Fruit fly (Drosophila melanogaster) whole organism, embryonic: ENCODE data around the gene CG8149.

Experiments used
- ATbp ChIP-seq: fragments of 200-800 bp; sonication (Bioruptor generic); optimal IDR thresholded peaks from 2 replicates; lab custom pipeline; 2017; ENCODE audit warnings: missing biosample characterization, mild to moderate bottlenecking, missing genetic modification characterization, missing genetic modification reagents
- Atf3 ChIP-seq: fragments of 200-800 bp; sonication (Bioruptor generic); optimal IDR thresholded peaks from 3 replicates; lab custom pipeline; 2016; ENCODE audit warnings: missing biosample characterization, missing genetic modification characterization
- Atf6 ChIP-seq: fragments of 200-800 bp; sonication (Bioruptor generic); IDR thresholded peaks from 2 replicates; pipeline ENCODE4 v1.3.6; 2022; ENCODE audit warnings: missing biosample characterization, missing genetic modification characterization
- CG10209 ChIP-seq: fragments of 200-800 bp; sonication (Bioruptor generic); optimal IDR thresholded peaks from 3 replicates; lab custom pipeline; 2017; ENCODE audit warnings: missing biosample characterization, mild to moderate bottlenecking, missing genetic modification characterization, missing genetic modification reagents
- CG10321 ChIP-seq: fragments of 200-800 bp; sonication (Bioruptor generic); IDR thresholded peaks from 2 replicates; pipeline ENCODE4 v1.3.6; 2022; ENCODE audit warnings: missing biosample characterization, missing genetic modification characterization
- CG10959 ChIP-seq: fragments of 200-800 bp; sonication (Bioruptor generic); IDR thresholded peaks from 2 replicates; pipeline ENCODE4 v1.3.6; 2022; ENCODE audit warnings: missing biosample characterization, missing genetic modification characterization
- CG11723 ChIP-seq: fragments of 200-800 bp; sonication (Bioruptor generic); optimal IDR thresholded peaks from 2 replicates; lab custom pipeline; 2017; ENCODE audit warnings: missing biosample characterization, mild to moderate bottlenecking, missing genetic modification characterization
- CG13775 ChIP-seq: fragments of 200-800 bp; sonication (Bioruptor generic); optimal IDR thresholded peaks from 3 replicates; lab custom pipeline; 2017; ENCODE audit warnings: missing biosample characterization, mild to moderate bottlenecking, missing genetic modification characterization
- CG14050 ChIP-seq: fragments of 200-800 bp; sonication (Bioruptor generic); IDR thresholded peaks from 3 replicates; pipeline ENCODE4 v1.3.6; 2022; ENCODE audit warnings: missing biosample characterization, missing genetic modification characterization
- CG15514 ChIP-seq: fragments of 200-800 bp; sonication (Bioruptor generic); optimal IDR thresholded peaks from 3 replicates; lab custom pipeline; 2017; ENCODE audit warnings: missing biosample characterization, missing genetic modification characterization, mild to moderate bottlenecking, moderate library complexity, missing genetic modification reagents
- CG17912 ChIP-seq: fragments of 200-800 bp; sonication (Bioruptor generic); optimal IDR thresholded peaks from 2 replicates; lab custom pipeline; 2018; ENCODE audit warnings: missing biosample characterization, mild to moderate bottlenecking, missing genetic modification characterization
- CG18011 ChIP-seq: fragments of 200-800 bp; sonication (Bioruptor generic); optimal IDR thresholded peaks from 2 replicates; lab custom pipeline; 2017; ENCODE audit warnings: missing biosample characterization, missing genetic modification characterization, mild to moderate bottlenecking, moderate library complexity, missing genotype
- CG18764 ChIP-seq: fragments of 200-800 bp; sonication (Bioruptor generic); optimal IDR thresholded peaks from 3 replicates; lab custom pipeline; 2016; ENCODE audit warnings: missing biosample characterization, missing genetic modification characterization
- CG2116 ChIP-seq: fragments of 200-800 bp; sonication (Bioruptor generic); optimal IDR thresholded peaks from 3 replicates; lab custom pipeline; 2018; ENCODE audit warnings: missing biosample characterization, mild to moderate bottlenecking, missing genetic modification characterization
- CG32772 ChIP-seq: fragments of 200-800 bp; sonication (Bioruptor generic); IDR thresholded peaks from 2 replicates; pipeline ENCODE4 v1.3.6; 2022; ENCODE audit warnings: missing biosample characterization, missing genetic modification characterization
- CG3995 ChIP-seq: fragments of 200-800 bp; sonication (Bioruptor generic); optimal IDR thresholded peaks from 3 replicates; lab custom pipeline; 2016; ENCODE audit warnings: missing biosample characterization, missing genetic modification characterization
- CG4282 ChIP-seq: fragments of 200-800 bp; sonication (Bioruptor generic); optimal IDR thresholded peaks from 2 replicates; lab custom pipeline; 2016; ENCODE audit warnings: missing biosample characterization, missing genetic modification characterization
- CG4730 ChIP-seq: fragments of 200-800 bp; sonication (Bioruptor generic); IDR thresholded peaks from 2 replicates; pipeline ENCODE4 v1.3.6; 2022; ENCODE audit warnings: missing biosample characterization, missing genetic modification characterization
- CG7357 ChIP-seq: fragments of 200-800 bp; sonication (Bioruptor generic); IDR thresholded peaks from 3 replicates; pipeline ENCODE4 v1.3.6; 2022; ENCODE audit warnings: missing biosample characterization, missing genetic modification characterization
- CHES-1-like ChIP-seq: fragments of 200-800 bp; sonication (Bioruptor generic); optimal IDR thresholded peaks from 2 replicates; lab custom pipeline; 2016; ENCODE audit warnings: missing biosample characterization, missing genetic modification characterization
- Chrac-16 ChIP-seq: fragments of 200-800 bp; sonication (Bioruptor generic); optimal IDR thresholded peaks from 3 replicates; lab custom pipeline; 2016; ENCODE audit warnings: missing biosample characterization, missing genetic modification characterization
- Dp ChIP-seq: fragments of 200-800 bp; sonication (Bioruptor generic); optimal IDR thresholded peaks from 2 replicates; lab custom pipeline; 2018; ENCODE audit warnings: missing biosample characterization, mild to moderate bottlenecking, missing genetic modification characterization, moderate library complexity
- Ets65A ChIP-seq: fragments of 200-800 bp; sonication (Bioruptor generic); peaks from one replicate; lab custom pipeline; 2016; ENCODE audit warnings: missing biosample characterization, missing genetic modification characterization
- Kr ChIP-seq: fragments of 200-800 bp; sonication (Bioruptor generic); optimal IDR thresholded peaks from 2 replicates; lab custom pipeline; 2017; ENCODE audit warnings: missing biosample characterization, mild to moderate bottlenecking, missing genetic modification characterization
- Neu2 ChIP-seq: fragments of 200-800 bp; sonication (Bioruptor generic); optimal IDR thresholded peaks from 3 replicates; lab custom pipeline; 2016; ENCODE audit warnings: missing biosample characterization, missing genetic modification characterization, borderline replicate concordance
- Nf-YB ChIP-seq: fragments of 200-800 bp; sonication (Bioruptor generic); optimal IDR thresholded peaks from 3 replicates; lab custom pipeline; 2019; ENCODE audit warnings: missing biosample characterization, mild to moderate bottlenecking, missing genetic modification characterization, moderate library complexity
- Oli ChIP-seq: fragments of 200-800 bp; sonication (Bioruptor generic); optimal IDR thresholded peaks from 2 replicates; lab custom pipeline; 2018; ENCODE audit warnings: missing biosample characterization, mild to moderate bottlenecking, missing genetic modification characterization, moderate library complexity
- Pdp1 ChIP-seq, 2 experiments: fragments of 200-800 bp; sonication (Bioruptor generic); optimal IDR thresholded peaks; 3 replicates each; lab custom pipeline; 2016; ENCODE audit warnings: missing biosample characterization in 2 of 2, missing genetic modification characterization in 2 of 2, mild to moderate bottlenecking in 1 of 2, moderate library complexity in 1 of 2
- bsh ChIP-seq, 2 experiments: fragments of 200-800 bp; sonication (Bioruptor generic); optimal IDR thresholded peaks; 2 replicates each; lab custom pipeline; 2017 to 2018; ENCODE audit warnings: mild to moderate bottlenecking in 2 of 2, missing biosample characterization in 2 of 2, missing genetic modification characterization in 2 of 2, moderate library complexity in 1 of 2
- dati ChIP-seq: fragments of 200-800 bp; sonication (Bioruptor generic); IDR thresholded peaks from 2 replicates; pipeline ENCODE4 v1.3.6; 2022; ENCODE audit warnings: missing biosample characterization, missing genetic modification characterization
- exex ChIP-seq: fragments of 200-800 bp; sonication (Bioruptor generic); optimal IDR thresholded peaks from 4 replicates; lab custom pipeline; 2018; ENCODE audit warnings: missing biosample characterization, mild to moderate bottlenecking, missing genetic modification characterization, moderate library complexity
- grau ChIP-seq: fragments of 200-800 bp; optimal IDR thresholded peaks from 3 replicates; lab custom pipeline; 2019; ENCODE audit warnings: missing biosample characterization, mild to moderate bottlenecking, missing genetic modification characterization, moderate library complexity
- mld ChIP-seq: fragments of 200-800 bp; sonication (Bioruptor generic); IDR thresholded peaks from 3 replicates; pipeline ENCODE4 v1.3.6; 2022; ENCODE audit warnings: missing biosample characterization, missing genetic modification characterization; ENCODE audit not compliant: partially characterized antibody
- oc ChIP-seq: fragments of 200-800 bp; sonication (Bioruptor generic); optimal IDR thresholded peaks from 2 replicates; lab custom pipeline; 2018; ENCODE audit warnings: missing biosample characterization, mild to moderate bottlenecking, missing genetic modification characterization, moderate library complexity
- onecut ChIP-seq: fragments of 200-800 bp; sonication (Bioruptor generic); IDR thresholded peaks from 2 replicates; pipeline ENCODE4 v1.3.6; 2022; ENCODE audit warnings: missing biosample characterization, missing genetic modification characterization
- pho ChIP-seq: fragments of 200-800 bp; sonication (Bioruptor generic); optimal IDR thresholded peaks from 2 replicates; lab custom pipeline; 2016; ENCODE audit warnings: missing biosample characterization, missing genetic modification characterization
- pita ChIP-seq: fragments of 200-800 bp; sonication (Bioruptor generic); optimal IDR thresholded peaks from 2 replicates; lab custom pipeline; 2017; ENCODE audit warnings: missing biosample characterization, mild to moderate bottlenecking, missing genetic modification characterization
- rib ChIP-seq: fragments of 200-800 bp; sonication (Bioruptor generic); IDR thresholded peaks from 2 replicates; pipeline ENCODE4 v1.3.6; 2022; ENCODE audit warnings: missing biosample characterization, missing genetic modification characterization
- run ChIP-seq: fragments of 200-800 bp; sonication (Bioruptor generic); optimal IDR thresholded peaks from 3 replicates; lab custom pipeline; 2018; ENCODE audit warnings: missing biosample characterization, mild to moderate bottlenecking, missing genetic modification characterization
- scrt ChIP-seq: fragments of 200-800 bp; sonication (Bioruptor generic); optimal IDR thresholded peaks from 2 replicates; lab custom pipeline; 2018; ENCODE audit warnings: missing biosample characterization, mild to moderate bottlenecking, missing genetic modification characterization, moderate library complexity
- sens ChIP-seq: fragments of 200-800 bp; sonication (Bioruptor generic); peaks from one replicate; lab custom pipeline; 2016; ENCODE audit warnings: missing biosample characterization, missing genetic modification characterization
- sens-2 ChIP-seq: fragments of 200-800 bp; sonication (Bioruptor generic); IDR thresholded peaks from 2 replicates; pipeline ENCODE4 v1.3.6; 2022; ENCODE audit warnings: missing biosample characterization, missing genetic modification characterization
- shn ChIP-seq: fragments of 200-800 bp; sonication (Bioruptor generic); optimal IDR thresholded peaks from 3 replicates; lab custom pipeline; 2016; ENCODE audit warnings: missing biosample characterization, missing genetic modification characterization
- ssp ChIP-seq: fragments of 200-800 bp; sonication (Bioruptor generic); IDR thresholded peaks from 2 replicates; pipeline ENCODE4 v1.3.6; 2022; ENCODE audit warnings: missing biosample characterization, missing genetic modification characterization
- stc ChIP-seq: fragments of 200-800 bp; sonication (Bioruptor generic); IDR thresholded peaks from 2 replicates; pipeline ENCODE4 v1.3.6; 2022; ENCODE audit warnings: missing biosample characterization, missing genetic modification characterization
- stwl ChIP-seq: fragments of 200-800 bp; sonication (Bioruptor generic); optimal IDR thresholded peaks from 3 replicates; lab custom pipeline; 2018; ENCODE audit warnings: missing biosample characterization, mild to moderate bottlenecking, missing genetic modification characterization, moderate library complexity
- tup ChIP-seq: fragments of 200-800 bp; sonication (Bioruptor generic); optimal IDR thresholded peaks from 2 replicates; lab custom pipeline; 2016; ENCODE audit warnings: missing biosample characterization, mild to moderate bottlenecking, missing genetic modification characterization, moderate library complexity
- zen ChIP-seq: fragments of 200-800 bp; sonication (Bioruptor generic); optimal IDR thresholded peaks from 3 replicates; lab custom pipeline; 2018; ENCODE audit warnings: missing biosample characterization, mild to moderate bottlenecking, missing genetic modification characterization, moderate library complexity

CG8149 gene

dm6 chr3R:9533181-9534124, 29.0 kb downstream of the CG8149 start (continued):
- TF ChIP-seq sens (GFP tag; lab: Kevin White, UChicago) (peak; percentile 99), grau (tag; lab: Kevin White, UChicago) (peak; percentile 95), CHES-1-like (GFP tag; lab: Kevin White, UChicago) (peak; percentile 92), dati (peak; percentile 41; the same call in 1 of the 2 replicates), CG10321 (GFP tag; lab: Robert Waterston, UW) (peak; percentile 43; the same call in 1 of the 2 replicates), oc (tag; lab: Kevin White, UChicago) (peak; percentile 62), bsh (GFP tag; optimal IDR thresholded peaks at IDR 0.05; lab: Kevin White, UChicago) (peak; percentile 83 to 96), mld (GFP tag; lab: Robert Waterston, UW) (no peak), stc (GFP tag; lab: Robert Waterston, UW) (peak; percentile 74), Kr (GFP tag; lab: Kevin White, UChicago) (no peak), scrt (GFP tag; lab: Kevin White, UChicago) (peak; percentile 92), run (tag; lab: Kevin White, UChicago) (peak; percentile 93), CG18764 (peak; percentile 93), CG4282 (GFP tag; lab: Kevin White, UChicago) (peak; percentile 78), zen (tag; lab: Kevin White, UChicago) (peak; percentile 72), CG10209 (GFP tag; lab: Kevin White, UChicago) (peak; percentile 97), CG3995 (GFP tag; lab: Kevin White, UChicago) (peak; percentile 79), CG2116 (GFP tag; lab: Kevin White, UChicago) (peak; percentile 79), Oli (peak; percentile 98), Neu2 (GFP tag; lab: Kevin White, UChicago) (peak; percentile 82), Ets65A (peak; percentile 98), pita (no peak), sens-2 (GFP tag; lab: Robert Waterston, UW) (peak; percentile 33; the same call in 1 of the 2 replicates), CG13775 (peak; percentile 97), exex (tag; lab: Kevin White, UChicago) (peak; percentile 44), ssp (GFP tag; lab: Robert Waterston, UW) (peak; percentile 83), rib (GFP tag; lab: Robert Waterston, UW) (no peak; the same call in 1 of the 2 replicates), Nf-YB (GFP tag; lab: Kevin White, UChicago) (peak; percentile 86), Atf6 (GFP tag; lab: Robert Waterston, UW) (peak; percentile 93), pho (peak; percentile 95), ATbp (GFP tag; lab: Kevin White, UChicago) (peak; percentile 94), CG32772 (GFP tag; lab: Robert Waterston, UW) (peak; percentile 85), CG11723 (GFP tag; lab: Kevin White, UChicago) (peak; percentile 96), CG14050 (peak; percentile 74), CG7357 (peak; percentile 85), Chrac-16 (GFP tag; lab: Kevin White, UChicago) (peak; percentile 93), Dp (GFP tag; lab: Kevin White, UChicago) (peak; percentile 13), CG10959 (peak; percentile 47), Pdp1 (GFP tag; optimal IDR thresholded peaks at IDR 0.05; lab: Kevin White, UChicago) (peak; percentile 84 to 96), Atf3 (GFP tag; lab: Kevin White, UChicago) (peak; percentile 84), stwl (tag; lab: Kevin White, UChicago) (no peak), tup (peak; percentile 65), CG15514 (GFP tag; lab: Kevin White, UChicago) (peak; percentile 83), CG18011 (GFP tag; lab: Kevin White, UChicago) (peak; percentile 88), shn (peak; percentile 92), CG4730 (GFP tag; lab: Robert Waterston, UW) (peak; percentile 80), CG17912 (GFP tag; lab: Kevin White, UChicago) (peak; percentile 75), onecut (GFP tag; lab: Robert Waterston, UW) (peak; percentile 80)
